Fruit fly (Drosophila melanogaster): ENCODE measurements around the gene CG42540.

- TF ChIP-seq gl (tag; optimal IDR thresholded peaks at IDR 0.05) (no peak), CG8159 (tag; optimal IDR thresholded peaks at IDR 0.05) (no peak), CG34367 (tag; optimal IDR thresholded peaks at IDR 0.05) (no peak), Pif1B (GFP tag; optimal IDR thresholded peaks at IDR 0.05) (no peak), CG32121 (GFP tag; IDR thresholded peaks at IDR 0.05) (no peak), rn (GFP tag; IDR thresholded peaks at IDR 0.05) (no peak), Ets98B (GFP tag; IDR thresholded peaks at IDR 0.05) (no peak), Snoo (tag; optimal IDR thresholded peaks at IDR 0.05) (no peak), CG14655 (GFP tag; optimal IDR thresholded peaks at IDR 0.05) (no peak), fd96Ca (GFP tag; IDR thresholded peaks at IDR 0.05) (no peak)
Measured at dm6 chr3L:4623035-4623580, 67.2 kb downstream of the CG42540 start.
